Fruit fly (Drosophila melanogaster): Measurements from ENCODE around the gene CG5418.
A peak's percentile ranks its signal among the peaks of the same experiment; 100 is the strongest.

Gene CG5418

dm6 chr2L:12485897-12486615 is 33.0 kb upstream of the CG5418 start (continued):
- peak; percentile 3 for TF ChIP-seq unpg (GFP tag; optimal IDR thresholded peaks at IDR 0.05)
- no peak for TF ChIP-seq Xbp1 (GFP tag; optimal IDR thresholded peaks at IDR 0.05)
- TF ChIP-seq Lhr (GFP tag; optimal IDR thresholded peaks at IDR 0.05), result no peak
- no peak for TF ChIP-seq lov (optimal IDR thresholded peaks at IDR 0.05)
- TF ChIP-seq lov (GFP tag; IDR thresholded peaks at IDR 0.05), result no peak
- peak; percentile 43 for TF ChIP-seq Sox102F (GFP tag; optimal IDR thresholded peaks at IDR 0.05)
- TF ChIP-seq CG11398 (GFP tag; optimal IDR thresholded peaks at IDR 0.05), result no peak
- TF ChIP-seq Hr78 (GFP tag; optimal IDR thresholded peaks at IDR 0.05), result peak in 1 of 2 experiments; percentile 92
- TF ChIP-seq vfl (GFP tag; optimal IDR thresholded peaks at IDR 0.05), result no peak
- 0 out of 3 replicates have a peak, but pooled peaks have one; percentile 21 for TF ChIP-seq row (GFP tag; IDR thresholded peaks at IDR 0.05)
- no peak for TF ChIP-seq CG4617 (GFP tag; optimal IDR thresholded peaks at IDR 0.05; ENCODE audit: borderline replicate concordance)
- no peak for TF ChIP-seq vnd (GFP tag; IDR thresholded peaks at IDR 0.05; ENCODE audit: partially characterized antibody)
- TF ChIP-seq phol (tag; optimal IDR thresholded peaks at IDR 0.05), result peak; percentile 22
- TF ChIP-seq CG33213 (GFP tag; optimal IDR thresholded peaks at IDR 0.05), result no peak
- peak; percentile 52 for TF ChIP-seq CG11504 (tag; optimal IDR thresholded peaks at IDR 0.05)
- TF ChIP-seq CG17359 (tag; optimal IDR thresholded peaks at IDR 0.05), result peak; percentile 15
- no peak for TF ChIP-seq usp (GFP tag; optimal IDR thresholded peaks at IDR 0.05)
- no peak for TF ChIP-seq pb (GFP tag; optimal IDR thresholded peaks at IDR 0.05)
- 0 out of 3 replicates have a peak, but pooled peaks have one; percentile 24 for TF ChIP-seq zfh1 (GFP tag; IDR thresholded peaks at IDR 0.05)
- no peak for TF ChIP-seq peb (GFP tag; IDR thresholded peaks at IDR 0.05)
- peak in 1 of 2 experiments; percentile 43 for TF ChIP-seq Hr51 (GFP tag; optimal IDR thresholded peaks at IDR 0.05)
- TF ChIP-seq CG14710 (tag; optimal IDR thresholded peaks at IDR 0.05), result no peak
- TF ChIP-seq Optix (GFP tag; IDR thresholded peaks at IDR 0.05), result 0 out of 3 replicates have a peak, but pooled peaks have one; percentile 35
- peak; percentile 45 for TF ChIP-seq dmrt99B (tag; optimal IDR thresholded peaks at IDR 0.05)
- no peak for TF ChIP-seq grn (GFP tag; optimal IDR thresholded peaks at IDR 0.05)
- no peak for TF ChIP-seq en (GFP tag; optimal IDR thresholded peaks at IDR 0.05)
- TF ChIP-seq CG30431 (GFP tag; optimal IDR thresholded peaks at IDR 0.05), result no peak
- no peak for TF ChIP-seq ssp (GFP tag; IDR thresholded peaks at IDR 0.05)
- peak; percentile 1 for TF ChIP-seq CG10979 (tag; optimal IDR thresholded peaks at IDR 0.05)
- no peak for TF ChIP-seq NC2α (GFP tag; optimal IDR thresholded peaks at IDR 0.05)
- TF ChIP-seq CG11247 (GFP tag; IDR thresholded peaks at IDR 0.05), result no peak
- TF ChIP-seq CG16779 (GFP tag; IDR thresholded peaks at IDR 0.05), result no peak
- TF ChIP-seq CG10321 (GFP tag; IDR thresholded peaks at IDR 0.05), result no peak
- no peak for TF ChIP-seq CG2116 (GFP tag; optimal IDR thresholded peaks at IDR 0.05)
- TF ChIP-seq CG6683 (GFP tag; optimal IDR thresholded peaks at IDR 0.05), result no peak
- peak; percentile 93 for TF ChIP-seq D19A (tag; optimal IDR thresholded peaks at IDR 0.05)
- no peak for TF ChIP-seq CG12155 (GFP tag; optimal IDR thresholded peaks at IDR 0.05)
- no peak for TF ChIP-seq caup (GFP tag; optimal IDR thresholded peaks at IDR 0.05; ENCODE audit: severe bottlenecking)
- no peak for TF ChIP-seq CG2199 (GFP tag; IDR thresholded peaks at IDR 0.05)
- no peak for TF ChIP-seq gt (GFP tag; IDR thresholded peaks at IDR 0.05)
- no peak for TF ChIP-seq zf30C (GFP tag; optimal IDR thresholded peaks at IDR 0.05)
- TF ChIP-seq CG15269 (tag; optimal IDR thresholded peaks at IDR 0.05), result peak; percentile 2
- TF ChIP-seq CG2678 (tag; optimal IDR thresholded peaks at IDR 0.05), result peak; percentile 24
- TF ChIP-seq ftz-f1 (GFP tag; optimal IDR thresholded peaks at IDR 0.05), result no peak
- no peak for TF ChIP-seq CG10209 (GFP tag; optimal IDR thresholded peaks at IDR 0.05)
